Fruit fly (Drosophila melanogaster): ENCODE results near the gene CG5966.

Gene CG5966

dm6 chrX:6000747-6001426 lies 12.3 kb downstream of the CG5966 start, which contains the start of gene CG4766:
Gene CG4766, minus strand, starts transcription at chrX:6000797.
- TF ChIP-seq CG17801 (GFP tag; optimal IDR thresholded peaks at IDR 0.05; ENCODE audit: partially characterized antibody): no peak

- TF ChIP-seq CG17801 (GFP tag; optimal IDR thresholded peaks at IDR 0.05; ENCODE audit: partially characterized antibody): no peak
Measured at dm6 chrX:6003830-6004229, 15.2 kb downstream of the CG5966 start.

dm6 chrX:6007502-6007901 lies 18.9 kb downstream of the CG5966 start:
- TF ChIP-seq CG17801 (GFP tag; optimal IDR thresholded peaks at IDR 0.05; ENCODE audit: partially characterized antibody): no peak

dm6 chrX:6010539-6011268 lies 22.1 kb downstream of the CG5966 start:
- no peak for TF ChIP-seq CG17801 (GFP tag; optimal IDR thresholded peaks at IDR 0.05; ENCODE audit: partially characterized antibody)

- TF ChIP-seq CG17801 (GFP tag; optimal IDR thresholded peaks at IDR 0.05; ENCODE audit: partially characterized antibody): no peak
Measured at dm6 chrX:6012976-6013684, 24.5 kb downstream of the CG5966 start, which contains the start of gene mab-21. Gene mab-21, minus strand, starts transcription at chrX:6013181.

dm6 chrX:6020254-6020653 lies 31.7 kb downstream of the CG5966 start:
- TF ChIP-seq CG17801 (GFP tag; optimal IDR thresholded peaks at IDR 0.05; ENCODE audit: partially characterized antibody): no peak

dm6 chrX:6021414-6021813 lies 32.8 kb downstream of the CG5966 start:
- TF ChIP-seq CG17801 (GFP tag; optimal IDR thresholded peaks at IDR 0.05; ENCODE audit: partially characterized antibody): no peak

- no peak for TF ChIP-seq CG17801 (GFP tag; optimal IDR thresholded peaks at IDR 0.05; ENCODE audit: partially characterized antibody)
Measured at dm6 chrX:6022090-6022489, 33.5 kb downstream of the CG5966 start.

dm6 chrX:6024638-6025037 lies 36.0 kb downstream of the CG5966 start:
- no peak for TF ChIP-seq CG17801 (GFP tag; optimal IDR thresholded peaks at IDR 0.05; ENCODE audit: partially characterized antibody)

dm6 chrX:6027846-6028245 lies 39.3 kb downstream of the CG5966 start:
- TF ChIP-seq CG17801 (GFP tag; optimal IDR thresholded peaks at IDR 0.05; ENCODE audit: partially characterized antibody): no peak

dm6 chrX:6029015-6029414 lies 40.4 kb downstream of the CG5966 start:
- no peak for TF ChIP-seq CG17801 (GFP tag; optimal IDR thresholded peaks at IDR 0.05; ENCODE audit: partially characterized antibody)

dm6 chrX:6030010-6030409 lies 41.4 kb downstream of the CG5966 start:
- no peak for TF ChIP-seq CG17801 (GFP tag; optimal IDR thresholded peaks at IDR 0.05; ENCODE audit: partially characterized antibody)

dm6 chrX:6030593-6030992 lies 42.0 kb downstream of the CG5966 start:
- TF ChIP-seq CG17801 (GFP tag; optimal IDR thresholded peaks at IDR 0.05; ENCODE audit: partially characterized antibody): no peak

dm6 chrX:6031692-6032091 lies 43.1 kb downstream of the CG5966 start:
- TF ChIP-seq CG17801 (GFP tag; optimal IDR thresholded peaks at IDR 0.05; ENCODE audit: partially characterized antibody): no peak

- TF ChIP-seq CG17801 (GFP tag; optimal IDR thresholded peaks at IDR 0.05; ENCODE audit: partially characterized antibody): no peak
Measured at dm6 chrX:6032826-6033225, 44.2 kb downstream of the CG5966 start.

- no peak for TF ChIP-seq CG17801 (GFP tag; optimal IDR thresholded peaks at IDR 0.05; ENCODE audit: partially characterized antibody)
Measured at dm6 chrX:6034741-6035140, 46.1 kb downstream of the CG5966 start.
